Worm (Caenorhabditis elegans) whole organism, young adult: ENCODE results near the gene Y111B2A.12.
A peak's percentile ranks its signal among the peaks of the same experiment; 100 is the strongest.

Experiments
- B0019.2 ChIP-seq: fragments of 200-800 bp; sonication (Bioruptor generic); conservative IDR thresholded peaks from 2 replicates; pipeline ENCODE4 v1.3.6; 2022; ENCODE audit warnings: missing genetic modification reagents, missing genetic modification characterization, missing compliant biosample characterization
- B0035.1 ChIP-seq: sonication (generic microtip); optimal IDR thresholded peaks from 2 replicates; lab custom pipeline; 2016; ENCODE audit warnings: missing genetic modification characterization, mild to moderate bottlenecking, missing compliant biosample characterization, missing genotype, missing genetic modification reagents
- B0261.1 ChIP-seq: sonication (generic microtip); optimal IDR thresholded peaks from 2 replicates; lab custom pipeline; 2016; ENCODE audit warnings: mild to moderate bottlenecking, missing genetic modification characterization, moderate library complexity, missing compliant biosample characterization
- C17E4.6 ChIP-seq: fragments of 200-800 bp; sonication (Bioruptor generic); IDR thresholded peaks from 2 replicates; pipeline ENCODE4 v1.3.6; 2022; ENCODE audit warnings: missing genetic modification reagents, missing genetic modification characterization, missing compliant biosample characterization
- D2030.7 ChIP-seq: fragments of 200-800 bp; sonication (Bioruptor generic); IDR thresholded peaks from 2 replicates; pipeline ENCODE4 v1.3.6; 2022; ENCODE audit warnings: missing genetic modification reagents, missing genetic modification characterization, missing compliant biosample characterization
- F22D6.2 ChIP-seq: sonication (generic microtip); optimal IDR thresholded peaks from 2 replicates; lab custom pipeline; 2016; ENCODE audit warnings: mild to moderate bottlenecking, missing genetic modification characterization, missing compliant biosample characterization
- F57A8.1 ChIP-seq: fragments of 200-800 bp; sonication (Bioruptor generic); optimal IDR thresholded peaks from 2 replicates; lab custom pipeline; 2018; ENCODE audit warnings: mild to moderate bottlenecking, missing genetic modification characterization, moderate library complexity, missing compliant biosample characterization
- K11D2.4 ChIP-seq: fragments of 200-800 bp; sonication (Bioruptor generic); IDR thresholded peaks from 2 replicates; pipeline ENCODE4 v1.3.6; 2022; ENCODE audit warnings: missing genetic modification reagents, missing genetic modification characterization, missing compliant biosample characterization
- K12H6.12 ChIP-seq: fragments of 200-800 bp; sonication (Bioruptor generic); optimal IDR thresholded peaks from 2 replicates; lab custom pipeline; 2018; ENCODE audit warnings: mild to moderate bottlenecking, missing genetic modification characterization, missing compliant biosample characterization
- T07F8.4 ChIP-seq: sonication (generic microtip); optimal IDR thresholded peaks from 2 replicates; lab custom pipeline; 2016; ENCODE audit warnings: mild to moderate bottlenecking, missing genetic modification characterization, moderate library complexity, missing compliant biosample characterization
- Y53G8AR.9 ChIP-seq: fragments of 200-800 bp; sonication (Bioruptor generic); conservative IDR thresholded peaks from 2 replicates; pipeline ENCODE4 v1.3.6; 2022; ENCODE audit warnings: missing genetic modification reagents, missing genetic modification characterization, missing compliant biosample characterization
- akir-1 ChIP-seq: fragments of 200-800 bp; sonication (Bioruptor generic); optimal IDR thresholded peaks from 2 replicates; lab custom pipeline; 2018; ENCODE audit warnings: mild to moderate bottlenecking, missing genetic modification characterization, moderate library complexity, missing compliant biosample characterization
- ama-1 ChIP-seq, 3 experiments: fragments of 150-350 bp in 1 of 3; sonication (generic microtip) in 2 of 3; optimal IDR thresholded peaks; 2 replicates each; lab custom pipeline; 2014 to 2018; ENCODE audit warnings: missing biosample characterization in 2 of 3, missing genetic modification characterization in 2 of 3, missing genetic modification reagents in 2 of 3
- aptf-2 ChIP-seq: fragments of 200-800 bp; sonication (Bioruptor generic); conservative IDR thresholded peaks from 2 replicates; pipeline ENCODE4 v1.3.6; 2022; ENCODE audit warnings: missing genetic modification reagents, missing genetic modification characterization, missing compliant biosample characterization
- athp-1 ChIP-seq: sonication (generic microtip); optimal IDR thresholded peaks from 2 replicates; lab custom pipeline; 2017; ENCODE audit warnings: mild to moderate bottlenecking, missing genetic modification characterization, missing compliant biosample characterization
- cebp-1 ChIP-seq, 2 experiments: fragments of 200-800 bp in 1 of 2; sonication (Bioruptor generic) in 1 of 2; sonication (generic microtip) in 1 of 2; IDR thresholded peaks in 1 of 2; optimal IDR thresholded peaks in 1 of 2; 2 replicates each; pipeline versions ENCODE4 v1.3.6 to Lab custom; 2017 to 2022; ENCODE audit warnings: missing compliant biosample characterization in 2 of 2, missing genetic modification characterization in 2 of 2, mild to moderate bottlenecking in 1 of 2, missing genetic modification reagents in 1 of 2, moderate library complexity in 1 of 2
- ceh-27 ChIP-seq: fragments of 200-800 bp; sonication (Bioruptor generic); optimal IDR thresholded peaks from 2 replicates; lab custom pipeline; 2018; ENCODE audit warnings: mild to moderate bottlenecking, missing genetic modification characterization, moderate library complexity, missing compliant biosample characterization
- ceh-58 ChIP-seq: fragments of 200-800 bp; sonication (Bioruptor generic); IDR thresholded peaks from 2 replicates; pipeline ENCODE4 v1.3.6; 2022; ENCODE audit warnings: missing genetic modification characterization, missing compliant biosample characterization
- ceh-91 ChIP-seq: fragments of 200-800 bp; sonication (Bioruptor generic); IDR thresholded peaks from 2 replicates; pipeline ENCODE4 v1.3.6; 2022; ENCODE audit warnings: missing genetic modification reagents, missing genetic modification characterization, missing compliant biosample characterization
- dpff-1 ChIP-seq: sonication (generic microtip); optimal IDR thresholded peaks from 2 replicates; lab custom pipeline; 2017; ENCODE audit warnings: mild to moderate bottlenecking, missing genetic modification characterization, missing compliant biosample characterization
- efl-1 ChIP-seq: fragments of 150-350 bp; optimal IDR thresholded peaks from 2 replicates; lab custom pipeline; 2014; ENCODE audit warnings: missing biosample characterization, missing genetic modification reagents, missing genetic modification characterization
- egl-18 ChIP-seq: fragments of 200-800 bp; sonication (Bioruptor generic); IDR thresholded peaks from 2 replicates; pipeline ENCODE4 v1.3.6; 2022; ENCODE audit warnings: missing genetic modification reagents, missing genetic modification characterization, missing compliant biosample characterization
- egrh-3 ChIP-seq: fragments of 200-800 bp; sonication (Bioruptor generic); IDR thresholded peaks from 2 replicates; pipeline ENCODE4 v1.3.6; 2022; ENCODE audit warnings: missing genetic modification reagents, missing genetic modification characterization, missing compliant biosample characterization
- hlh-12 ChIP-seq: sonication (generic microtip); optimal IDR thresholded peaks from 2 replicates; lab custom pipeline; 2016; ENCODE audit warnings: missing genetic modification characterization, missing compliant biosample characterization
- hlh-26 ChIP-seq: fragments of 200-800 bp; sonication (Bioruptor generic); conservative IDR thresholded peaks from 2 replicates; pipeline ENCODE4 v1.3.6; 2022; ENCODE audit warnings: missing genetic modification reagents, missing genetic modification characterization, missing compliant biosample characterization
- hmg-20 ChIP-seq: fragments of 200-800 bp; sonication (Bioruptor generic); IDR thresholded peaks from 2 replicates; pipeline ENCODE4 v1.3.6; 2022; ENCODE audit warnings: missing genetic modification reagents, missing genetic modification characterization, missing compliant biosample characterization
- hrde-1 ChIP-seq: sonication (generic microtip); optimal IDR thresholded peaks from 2 replicates; lab custom pipeline; 2016; ENCODE audit warnings: missing genetic modification characterization, mild to moderate bottlenecking, missing compliant biosample characterization, moderate library complexity, missing genotype, missing genetic modification reagents, borderline replicate concordance
- lag-1 ChIP-seq: fragments of 200-800 bp; sonication (Bioruptor generic); IDR thresholded peaks from 2 replicates; pipeline ENCODE4 v1.3.6; 2022; ENCODE audit warnings: missing genetic modification reagents, missing genetic modification characterization, missing compliant biosample characterization
- lin-26 ChIP-seq: fragments of 200-800 bp; sonication (Bioruptor generic); IDR thresholded peaks from 2 replicates; pipeline ENCODE4 v1.3.6; 2022; ENCODE audit warnings: missing genetic modification reagents, missing genetic modification characterization, missing compliant biosample characterization
- lin-40 ChIP-seq: sonication (generic microtip); optimal IDR thresholded peaks from 2 replicates; lab custom pipeline; 2016; ENCODE audit warnings: missing genetic modification characterization, mild to moderate bottlenecking, missing compliant biosample characterization, missing genotype, missing genetic modification reagents
- lin-54 ChIP-seq: fragments of 200-800 bp; sonication (Bioruptor generic); optimal IDR thresholded peaks from 2 replicates; lab custom pipeline; 2018; ENCODE audit warnings: mild to moderate bottlenecking, missing genetic modification characterization, missing compliant biosample characterization
- lir-1 ChIP-seq: fragments of 200-800 bp; sonication (Bioruptor generic); conservative IDR thresholded peaks from 2 replicates; pipeline ENCODE4 v1.3.6; 2022; ENCODE audit warnings: missing genetic modification reagents, missing genetic modification characterization, missing compliant biosample characterization
- mel-28 ChIP-seq: sonication (generic microtip); optimal IDR thresholded peaks from 2 replicates; lab custom pipeline; 2016; ENCODE audit warnings: borderline replicate concordance, mild to moderate bottlenecking, missing genetic modification characterization, missing compliant biosample characterization
- mxl-1 ChIP-seq: sonication (generic microtip); optimal IDR thresholded peaks from 2 replicates; lab custom pipeline; 2016; ENCODE audit warnings: missing genetic modification characterization, missing compliant biosample characterization
- nfya-1 ChIP-seq: sonication (generic microtip); optimal IDR thresholded peaks from 2 replicates; lab custom pipeline; 2017; ENCODE audit warnings: antibody characterized with exemption, missing compliant biosample characterization, missing genetic modification characterization, borderline replicate concordance; ENCODE audit not compliant: insufficient read depth
- nfya-2 ChIP-seq: fragments of 200-800 bp; sonication (Bioruptor generic); IDR thresholded peaks from 2 replicates; pipeline ENCODE4 v1.3.6; 2022; ENCODE audit warnings: missing genetic modification reagents, missing genetic modification characterization, missing compliant biosample characterization
- nhr-120 ChIP-seq: fragments of 200-800 bp; sonication (Bioruptor generic); IDR thresholded peaks from 2 replicates; pipeline ENCODE4 v1.3.6; 2022; ENCODE audit warnings: missing genetic modification characterization, missing compliant biosample characterization
- nhr-90 ChIP-seq: sonication (generic microtip); optimal IDR thresholded peaks from 2 replicates; lab custom pipeline; 2016; ENCODE audit warnings: missing genotype, mild to moderate bottlenecking, missing genetic modification characterization, missing compliant biosample characterization
- repo-1 ChIP-seq: sonication (generic microtip); optimal IDR thresholded peaks from 2 replicates; lab custom pipeline; 2017; ENCODE audit warnings: mild to moderate bottlenecking, missing genetic modification characterization, missing compliant biosample characterization
- rpc-1 ChIP-seq, 2 experiments: fragments of 150-350 bp in 1 of 2; sonication (generic microtip) in 1 of 2; optimal IDR thresholded peaks; 2 replicates each; lab custom pipeline; 2014 to 2018; ENCODE audit warnings: missing biosample characterization in 1 of 2, missing genetic modification characterization in 1 of 2, missing genetic modification reagents in 1 of 2, missing genotype in 1 of 2
- sea-2 ChIP-seq: fragments of 200-800 bp; sonication (Bioruptor generic); IDR thresholded peaks from 2 replicates; pipeline ENCODE4 v1.3.6; 2022; ENCODE audit warnings: missing genetic modification characterization, missing compliant biosample characterization
- snpc-1.3 ChIP-seq: sonication (generic microtip); optimal IDR thresholded peaks from 2 replicates; lab custom pipeline; 2017; ENCODE audit warnings: missing genetic modification characterization, mild to moderate bottlenecking, missing compliant biosample characterization, antibody characterized with exemption, moderate library complexity, missing genotype, missing genetic modification reagents; ENCODE audit not compliant: insufficient read depth
- snpc-3.4 ChIP-seq: sonication (generic microtip); optimal IDR thresholded peaks from 2 replicates; lab custom pipeline; 2017; ENCODE audit warnings: missing genetic modification characterization, mild to moderate bottlenecking, missing compliant biosample characterization, antibody characterized with exemption, moderate library complexity, missing genotype, missing genetic modification reagents
- sptf-2 ChIP-seq: fragments of 200-800 bp; sonication (Bioruptor generic); optimal IDR thresholded peaks from 2 replicates; lab custom pipeline; 2018; ENCODE audit warnings: mild to moderate bottlenecking, missing genetic modification characterization, missing compliant biosample characterization
- tbx-9 ChIP-seq: sonication (generic microtip); optimal IDR thresholded peaks from 2 replicates; lab custom pipeline; 2016; ENCODE audit warnings: borderline replicate concordance, missing genetic modification characterization, inconsistent platforms, missing compliant biosample characterization
- xnd-1 ChIP-seq: sonication (generic microtip); optimal IDR thresholded peaks from 2 replicates; lab custom pipeline; 2016; ENCODE audit warnings: missing genotype, missing genetic modification reagents, missing genetic modification characterization, missing compliant biosample characterization
- ztf-18 ChIP-seq: sonication (generic microtip); optimal IDR thresholded peaks from 2 replicates; lab custom pipeline; 2016; ENCODE audit warnings: missing genotype, mild to moderate bottlenecking, missing genetic modification characterization, missing compliant biosample characterization

Gene Y111B2A.12

DNA sequence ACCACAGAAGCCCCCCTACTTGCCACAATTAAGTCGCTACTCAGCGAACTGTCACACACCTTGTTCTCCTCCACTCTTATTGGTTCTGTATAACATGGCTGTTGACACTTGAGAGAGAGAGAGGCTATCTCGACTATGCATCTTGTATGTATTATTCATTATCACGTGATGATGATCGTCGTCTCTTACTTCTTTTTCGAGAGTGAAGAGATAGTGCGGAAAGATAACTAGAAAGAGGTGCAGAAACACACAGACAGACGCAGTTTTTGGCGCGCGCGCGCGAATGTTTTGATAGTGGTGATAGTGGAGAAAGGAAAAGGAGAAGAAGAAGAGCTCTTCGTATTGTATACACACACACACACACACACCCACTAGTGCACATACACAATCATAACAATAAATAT is 7.9 kb downstream of the Y111B2A.12 start:
- TF ChIP-seq ama-1 (optimal IDR thresholded peaks at IDR 0.05; lab: Kevin White, UChicago): peak; percentile 41
- TF ChIP-seq ama-1 (GFP tag; optimal IDR thresholded peaks at IDR 0.05; lab: Kevin White, UChicago): no peak
- TF ChIP-seq sptf-2: no peak
- TF ChIP-seq egrh-3 (GFP tag; lab: Robert Waterston, UW): 0 out of 2 replicates have a peak, but pooled peaks have one; percentile 19
- peak; percentile 64 for TF ChIP-seq akir-1
- TF ChIP-seq hlh-12 (tag; lab: Kevin White, UChicago): no peak
- TF ChIP-seq lag-1 (GFP tag; lab: Robert Waterston, UW): no peak
- no peak for TF ChIP-seq nfya-2 (GFP tag; lab: Robert Waterston, UW)
- no peak for TF ChIP-seq B0019.2 (GFP tag; lab: Robert Waterston, UW)
- TF ChIP-seq nhr-120 (GFP tag; lab: Robert Waterston, UW): no peak
- TF ChIP-seq K11D2.4: no peak
- peak; percentile 14 for TF ChIP-seq mel-28 (tag; lab: Kevin White, UChicago)
- peak; percentile 18 for TF ChIP-seq K12H6.12 (tag; lab: Kevin White, UChicago)
- TF ChIP-seq C17E4.6: no peak
- peak; percentile 43; the same call in 1 of the 2 replicates for TF ChIP-seq cebp-1 (GFP tag; IDR thresholded peaks at IDR 0.05; lab: Robert Waterston, UW)
- peak; percentile 67 for TF ChIP-seq cebp-1 (tag; optimal IDR thresholded peaks at IDR 0.05; lab: Kevin White, UChicago)
- no peak for TF ChIP-seq ceh-91 (GFP tag; lab: Robert Waterston, UW)
- TF ChIP-seq B0261.1: no peak
- no peak for TF ChIP-seq ztf-18 (tag; lab: Kevin White, UChicago)
- no peak for TF ChIP-seq xnd-1 (tag; lab: Kevin White, UChicago)
- TF ChIP-seq rpc-1 (optimal IDR thresholded peaks at IDR 0.05; lab: Kevin White, UChicago): no peak
- TF ChIP-seq rpc-1 (tag; optimal IDR thresholded peaks at IDR 0.05; lab: Kevin White, UChicago): no peak
- no peak for TF ChIP-seq tbx-9 (tag; lab: Kevin White, UChicago)
- TF ChIP-seq F57A8.1: no peak
- no peak for TF ChIP-seq dpff-1 (tag; lab: Kevin White, UChicago)
- no peak for TF ChIP-seq athp-1 (tag; lab: Kevin White, UChicago)
- TF ChIP-seq Y53G8AR.9 (GFP tag; lab: Robert Waterston, UW): no peak
- peak; percentile 32 for TF ChIP-seq ceh-27 (GFP tag; lab: Kevin White, UChicago)
- no peak for TF ChIP-seq ceh-58 (GFP tag; lab: Robert Waterston, UW)
- TF ChIP-seq repo-1 (tag; lab: Kevin White, UChicago): no peak
- TF ChIP-seq snpc-1.3 (tag; lab: Kevin White, UChicago): no peak
- no peak for TF ChIP-seq efl-1 (GFP tag; lab: Kevin White, UChicago)
- TF ChIP-seq B0035.1 (tag; lab: Kevin White, UChicago): no peak
- no peak for TF ChIP-seq sea-2 (GFP tag; lab: Robert Waterston, UW)
- TF ChIP-seq aptf-2: no peak
- TF ChIP-seq snpc-3.4 (tag; lab: Kevin White, UChicago): no peak
- no peak for TF ChIP-seq hrde-1 (tag; lab: Kevin White, UChicago)
- TF ChIP-seq F22D6.2 (tag; lab: Kevin White, UChicago): no peak
- TF ChIP-seq hmg-20: no peak
- TF ChIP-seq lir-1: 0 out of 2 replicates have a peak, but pooled peaks have one; percentile 27
- TF ChIP-seq egl-18: no peak
- TF ChIP-seq lin-40 (tag; lab: Kevin White, UChicago): peak; percentile 49
- TF ChIP-seq D2030.7 (GFP tag; lab: Robert Waterston, UW): no peak
- no peak for TF ChIP-seq lin-54 (GFP tag; lab: Kevin White, UChicago)
- no peak for TF ChIP-seq nfya-1 (tag; lab: Kevin White, UChicago)
- no peak for TF ChIP-seq mxl-1 (tag; lab: Kevin White, UChicago)
- TF ChIP-seq hlh-26 (GFP tag; lab: Robert Waterston, UW): no peak
- peak; percentile 17 for TF ChIP-seq T07F8.4 (tag; lab: Kevin White, UChicago)
- TF ChIP-seq lin-26 (GFP tag; lab: Robert Waterston, UW): 0 out of 2 replicates have a peak, but pooled peaks have one; percentile 11
- peak; percentile 43 for TF ChIP-seq nhr-90 (tag; lab: Kevin White, UChicago)
